Fruit fly (Drosophila melanogaster): ENCODE data around the gene CG3744.

CG3744 gene

DNA sequence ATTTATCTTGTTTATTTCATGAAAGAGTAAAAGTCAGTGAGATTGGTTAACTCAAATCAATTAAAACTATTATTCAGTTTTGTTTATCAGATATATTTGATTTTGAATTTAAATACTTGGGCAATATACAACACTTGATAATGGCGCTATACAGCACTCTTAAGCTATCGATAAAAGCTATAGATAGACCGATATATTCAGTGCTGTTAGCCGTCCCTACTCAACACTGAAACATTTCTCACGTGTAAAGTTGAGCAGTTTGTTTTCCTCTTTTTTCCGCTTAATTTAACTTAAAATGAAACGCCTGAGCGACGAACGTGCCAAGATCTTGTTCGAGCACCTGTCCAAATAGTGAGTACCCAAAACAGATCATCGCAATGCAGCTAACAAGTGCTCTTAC, 26.0 kb downstream of the CG3744 start, which contains the start of gene CG7006 (continued):
- TF ChIP-seq CG12769 (tag; optimal IDR thresholded peaks at IDR 0.05) (peak; percentile 87), CG8924 (tag; optimal IDR thresholded peaks at IDR 0.05) (no peak), ro (GFP tag; IDR thresholded peaks at IDR 0.05) (no peak; the same call in 1 of the 2 replicates), CG10431 (GFP tag; optimal IDR thresholded peaks at IDR 0.05) (no peak), CG14710 (tag; optimal IDR thresholded peaks at IDR 0.05) (peak; percentile 61), ewg (GFP tag; optimal IDR thresholded peaks at IDR 0.05) (peak; percentile 15), CG16863 (GFP tag; optimal IDR thresholded peaks at IDR 0.05) (peak; percentile 43), sisA (GFP tag; IDR thresholded peaks at IDR 0.05) (peak; percentile 51; the same call in 1 of the 2 replicates), E2f1 (GFP tag; IDR thresholded peaks at IDR 0.05) (0 out of 2 replicates have a peak, but pooled peaks have one; percentile 42), lab (GFP tag; optimal IDR thresholded peaks at IDR 0.05) (no peak), CG10366 (GFP tag; IDR thresholded peaks at IDR 0.05) (peak; percentile 53), bsh (GFP tag; optimal IDR thresholded peaks at IDR 0.05) (no peak), Pdp1 (GFP tag; optimal IDR thresholded peaks at IDR 0.05) (peak; percentile 65 to 78), CG17829 (tag; optimal IDR thresholded peaks at IDR 0.05) (peak; percentile 62), vfl (GFP tag; optimal IDR thresholded peaks at IDR 0.05) (peak; percentile 87), hb (GFP tag; IDR thresholded peaks at IDR 0.05; ENCODE audit: partially characterized antibody) (peak; percentile 43; the same call in 1 of the 3 replicates), crc (GFP tag; optimal IDR thresholded peaks at IDR 0.05) (peak; percentile 5), tio (GFP tag; optimal IDR thresholded peaks at IDR 0.05) (no peak), CG14441 (GFP tag; IDR thresholded peaks at IDR 0.05) (no peak), Dll (GFP tag; IDR thresholded peaks at IDR 0.05; ENCODE audit: partially characterized antibody) (peak; percentile 80), Sry-δ (GFP tag; optimal IDR thresholded peaks at IDR 0.05) (peak; percentile 76), dm (GFP tag; optimal IDR thresholded peaks at IDR 0.05) (peak; percentile 94), CG10959 (GFP tag; IDR thresholded peaks at IDR 0.05) (no peak; the same call in 1 of the 2 replicates), D19A (tag; optimal IDR thresholded peaks at IDR 0.05) (no peak), MBD-R2 (GFP tag; IDR thresholded peaks at IDR 0.05) (peak; percentile 81), CG7556 (GFP tag; optimal IDR thresholded peaks at IDR 0.05) (peak; percentile 52), CG15514 (GFP tag; optimal IDR thresholded peaks at IDR 0.05) (peak; percentile 62), stc (GFP tag; IDR thresholded peaks at IDR 0.05) (no peak), CG14014 (GFP tag; IDR thresholded peaks at IDR 0.05) (peak; percentile 67), Jarid2 (GFP tag; optimal IDR thresholded peaks at IDR 0.05) (peak; percentile 7), CG6272 (GFP tag; IDR thresholded peaks at IDR 0.05) (peak; percentile 29; the same call in 1 of the 2 replicates), CG16779 (GFP tag; IDR thresholded peaks at IDR 0.05) (peak; percentile 85), phol (tag; optimal IDR thresholded peaks at IDR 0.05) (peak; percentile 69), seq (GFP tag; IDR thresholded peaks at IDR 0.05) (no peak), zf30C (GFP tag; optimal IDR thresholded peaks at IDR 0.05) (no peak), Oli (tag; optimal IDR thresholded peaks at IDR 0.05) (no peak), CG10147 (GFP tag; optimal IDR thresholded peaks at IDR 0.05) (no peak), CG3407 (GFP tag; optimal IDR thresholded peaks at IDR 0.05) (no peak), GATAe (GFP tag; conservative IDR thresholded peaks at IDR 0.05) (no peak; the same call in 1 of the 2 replicates), CG14050 (GFP tag; IDR thresholded peaks at IDR 0.05) (peak; percentile 41; the same call in 2 of the 3 replicates), eyg (GFP tag; optimal IDR thresholded peaks at IDR 0.05) (peak; percentile 50), fru (optimal IDR thresholded peaks at IDR 0.05) (no peak), CG18619 (GFP tag; optimal IDR thresholded peaks at IDR 0.05) (peak; percentile 8), dpn (GFP tag; optimal IDR thresholded peaks at IDR 0.05) (peak; percentile 84 to 92), CG11398 (GFP tag; optimal IDR thresholded peaks at IDR 0.05) (peak; percentile 46), CG2120 (GFP tag; optimal IDR thresholded peaks at IDR 0.05) (peak; percentile 94), CG4730 (GFP tag; IDR thresholded peaks at IDR 0.05) (0 out of 2 replicates have a peak, but pooled peaks have one; percentile 33), hkb (optimal IDR thresholded peaks at IDR 0.05) (no peak), hkb (GFP tag; IDR thresholded peaks at IDR 0.05) (peak; percentile 43; the same call in 1 of the 2 replicates), bbx (GFP tag; IDR thresholded peaks at IDR 0.05; ENCODE audit: partially characterized antibody) (peak; percentile 76), eve (GFP tag; optimal IDR thresholded peaks at IDR 0.05) (no peak)

Data from whole organism, embryonic.